Worm (Caenorhabditis elegans) whole organism, L3 larva: Measurements from ENCODE around the gene srh-173.
A peak's percentile ranks its signal among the peaks of the same experiment; 100 is the strongest.

Source experiments
- R02D3.7 ChIP-seq: fragments of 150-350 bp; optimal IDR thresholded peaks from 2 replicates; lab custom pipeline; 2014; ENCODE audit warnings: missing biosample characterization, missing genetic modification characterization
- ZK546.5 ChIP-seq: sonication (generic microtip); optimal IDR thresholded peaks from 2 replicates; lab custom pipeline; 2017; ENCODE audit warnings: missing biosample characterization, missing genetic modification characterization
- ama-1 ChIP-seq: fragments of 150-350 bp; optimal IDR thresholded peaks from 2 replicates; lab custom pipeline; 2018
- ceh-16 ChIP-seq: sonication (generic microtip); optimal IDR thresholded peaks from 2 replicates; lab custom pipeline; 2017; ENCODE audit warnings: missing biosample characterization, missing genetic modification characterization
- ceh-28 ChIP-seq: fragments of 150-350 bp; optimal IDR thresholded peaks from 2 replicates; lab custom pipeline; 2014; ENCODE audit warnings: missing biosample characterization, missing genetic modification reagents, missing genetic modification characterization
- ceh-82 ChIP-seq: fragments of 150-350 bp; optimal IDR thresholded peaks from 2 replicates; lab custom pipeline; 2014; ENCODE audit warnings: missing biosample characterization, missing genetic modification characterization
- daf-12 ChIP-seq: fragments of 150-350 bp; optimal IDR thresholded peaks from 2 replicates; lab custom pipeline; 2014; ENCODE audit warnings: missing biosample characterization, missing genetic modification reagents, missing genetic modification characterization
- egl-5 ChIP-seq: fragments of 150-350 bp; optimal IDR thresholded peaks from 2 replicates; lab custom pipeline; 2017; ENCODE audit warnings: missing biosample characterization, missing genetic modification reagents, missing genetic modification characterization, inconsistent platforms
- elt-1 ChIP-seq: fragments of 150-350 bp; optimal IDR thresholded peaks from 2 replicates; lab custom pipeline; 2014; ENCODE audit warnings: missing biosample characterization, missing genetic modification characterization
- elt-2 ChIP-seq: sonication (generic microtip); optimal IDR thresholded peaks from 2 replicates; lab custom pipeline; 2016; ENCODE audit warnings: missing genetic modification reagents, mild to moderate bottlenecking, missing genetic modification characterization, missing compliant biosample characterization
- elt-3 ChIP-seq, 3 experiments: fragments of 150-350 bp in 1 of 3; sonication (generic microtip) in 2 of 3; optimal IDR thresholded peaks; 2 replicates in 2 of 3; 4 replicates in 1 of 3; lab custom pipeline; 2014 to 2017; ENCODE audit warnings: missing biosample characterization in 3 of 3, missing genetic modification characterization in 3 of 3
- fkh-10 ChIP-seq: sonication (generic microtip); optimal IDR thresholded peaks from 2 replicates; lab custom pipeline; 2017; ENCODE audit warnings: missing biosample characterization, missing genetic modification reagents, missing genetic modification characterization
- fkh-2 ChIP-seq: fragments of 150-350 bp; optimal IDR thresholded peaks from 2 replicates; lab custom pipeline; 2014; ENCODE audit warnings: missing biosample characterization, missing genetic modification reagents, missing genetic modification characterization
- fos-1 ChIP-seq: fragments of 150-350 bp; optimal IDR thresholded peaks from 2 replicates; lab custom pipeline; 2014; ENCODE audit warnings: missing biosample characterization, missing genetic modification characterization
- hmg-11 ChIP-seq: sonication (generic microtip); optimal IDR thresholded peaks from 2 replicates; lab custom pipeline; 2016; ENCODE audit warnings: missing genetic modification characterization, missing compliant biosample characterization
- jun-1 ChIP-seq: fragments of 150-350 bp; optimal IDR thresholded peaks from 2 replicates; lab custom pipeline; 2014; ENCODE audit warnings: missing biosample characterization, missing genetic modification reagents, missing genetic modification characterization
- lin-39 ChIP-seq: fragments of 150-350 bp; optimal IDR thresholded peaks from 2 replicates; lab custom pipeline; 2018; ENCODE audit warnings: missing biosample characterization, missing genetic modification reagents, missing genetic modification characterization
- mdl-1 ChIP-seq: fragments of 150-350 bp; optimal IDR thresholded peaks from 2 replicates; lab custom pipeline; 2014; ENCODE audit warnings: missing biosample characterization, missing genetic modification characterization
- nfya-1 ChIP-seq: sonication (generic microtip); optimal IDR thresholded peaks from 2 replicates; lab custom pipeline; 2017; ENCODE audit warnings: missing genetic modification characterization, mild to moderate bottlenecking, missing compliant biosample characterization, antibody characterized with exemption, moderate library complexity; ENCODE audit not compliant: insufficient read depth
- nhr-11 ChIP-seq: fragments of 150-350 bp; optimal IDR thresholded peaks from 2 replicates; lab custom pipeline; 2014; ENCODE audit warnings: missing biosample characterization, missing genetic modification characterization
- nhr-12 ChIP-seq: fragments of 150-350 bp; optimal IDR thresholded peaks from 2 replicates; lab custom pipeline; 2014; ENCODE audit warnings: missing biosample characterization, missing genetic modification characterization
- nhr-23 ChIP-seq: fragments of 150-350 bp; optimal IDR thresholded peaks from 2 replicates; lab custom pipeline; 2014; ENCODE audit warnings: missing biosample characterization, missing genetic modification reagents, missing genetic modification characterization
- nhr-25 ChIP-seq: sonication (generic microtip); optimal IDR thresholded peaks from 2 replicates; lab custom pipeline; 2017; ENCODE audit warnings: missing biosample characterization, missing genetic modification characterization
- nhr-28 ChIP-seq: fragments of 150-350 bp; optimal IDR thresholded peaks from 2 replicates; lab custom pipeline; 2014; ENCODE audit warnings: missing biosample characterization, missing genetic modification characterization
- nhr-67 ChIP-seq: fragments of 150-350 bp; optimal IDR thresholded peaks from 2 replicates; lab custom pipeline; 2014; ENCODE audit warnings: missing biosample characterization, missing genetic modification characterization
- nhr-76 ChIP-seq: fragments of 150-350 bp; sonication (generic microtip); optimal IDR thresholded peaks from 5 replicates; lab custom pipeline; 2014; ENCODE audit warnings: missing biosample characterization, missing genetic modification characterization
- pha-4 ChIP-seq: fragments of 150-350 bp; optimal IDR thresholded peaks from 2 replicates; lab custom pipeline; 2014; ENCODE audit warnings: missing biosample characterization, missing genetic modification reagents, missing genetic modification characterization
- pqm-1 ChIP-seq: fragments of 150-350 bp; optimal IDR thresholded peaks from 2 replicates; lab custom pipeline; 2017; ENCODE audit warnings: missing biosample characterization, missing genetic modification characterization, inconsistent platforms
- skn-1 ChIP-seq: fragments of 150-350 bp; optimal IDR thresholded peaks from 2 replicates; lab custom pipeline; 2014; ENCODE audit warnings: missing biosample characterization, missing genetic modification characterization
- tbx-2 ChIP-seq: sonication (generic microtip); optimal IDR thresholded peaks from 2 replicates; lab custom pipeline; 2016; ENCODE audit warnings: mild to moderate bottlenecking, missing genetic modification characterization, missing compliant biosample characterization
- unc-39 ChIP-seq: sonication (generic microtip); optimal IDR thresholded peaks from 4 replicates; lab custom pipeline; 2017; ENCODE audit warnings: missing biosample characterization, missing genetic modification characterization
- unc-62 ChIP-seq: fragments of 150-350 bp; sonication (generic microtip); optimal IDR thresholded peaks from 4 replicates; lab custom pipeline; 2014; ENCODE audit warnings: missing biosample characterization, missing genetic modification reagents, missing genetic modification characterization
- zag-1 ChIP-seq: fragments of 150-350 bp; optimal IDR thresholded peaks from 2 replicates; lab custom pipeline; 2014; ENCODE audit warnings: missing biosample characterization, missing genetic modification characterization
- ztf-11 ChIP-seq: fragments of 150-350 bp; optimal IDR thresholded peaks from 2 replicates; lab custom pipeline; 2014; ENCODE audit warnings: missing biosample characterization, missing genetic modification characterization
- ztf-4 ChIP-seq: fragments of 150-350 bp; optimal IDR thresholded peaks from 2 replicates; lab custom pipeline; 2014; ENCODE audit warnings: missing biosample characterization, missing genetic modification characterization

Gene srh-173

ce11 chrV:19986213-19986612, 13.1 kb downstream of the srh-173 start, which contains the start of gene clec-260:
clec-260 (minus strand) TSS chrV:19986313.
- no peak for TF ChIP-seq nhr-28 (tag; lab: Kevin White, UChicago)
- TF ChIP-seq nhr-23 (tag; lab: Kevin White, UChicago) = no peak
- TF ChIP-seq mdl-1 (tag; lab: Kevin White, UChicago) = no peak
- TF ChIP-seq ztf-11 (tag; lab: Kevin White, UChicago) = no peak
- TF ChIP-seq nfya-1 = no peak
- no peak for TF ChIP-seq pqm-1
- no peak for TF ChIP-seq R02D3.7
- TF ChIP-seq zag-1 (tag; lab: Kevin White, UChicago) = no peak
- TF ChIP-seq, all 47 proteins: peak for 0

- TF ChIP-seq fkh-10 (GFP tag; lab: Kevin White, UChicago) (no peak), ztf-4 (tag; lab: Kevin White, UChicago) (no peak), ceh-82 (tag; lab: Kevin White, UChicago) (no peak), unc-62 (GFP tag; lab: Kevin White, UChicago) (no peak), unc-39 (no peak), R02D3.7 (no peak), nhr-12 (tag; lab: Kevin White, UChicago) (no peak), ceh-16 (tag; lab: Kevin White, UChicago) (no peak), fkh-2 (tag; lab: Kevin White, UChicago) (no peak)
Measured at ce11 chrV:19986788-19987187, 13.7 kb downstream of the srh-173 start.

ce11 chrV:19987684-19988083, 14.6 kb downstream of the srh-173 start, which contains the start of gene sri-67:
sri-67 (plus strand) TSS chrV:19987984.
- TF ChIP-seq elt-2 (no peak), nhr-11 (tag; lab: Kevin White, UChicago) (no peak), ceh-16 (tag; lab: Kevin White, UChicago) (no peak), daf-12 (tag; lab: Kevin White, UChicago) (no peak), nhr-67 (tag; lab: Kevin White, UChicago) (no peak), ama-1 (no peak), ztf-11 (tag; lab: Kevin White, UChicago) (no peak), fkh-10 (GFP tag; lab: Kevin White, UChicago) (no peak), elt-3 (tag; optimal IDR thresholded peaks at IDR 0.05; lab: Kevin White, UChicago) (no peak), ZK546.5 (no peak), fkh-2 (tag; lab: Kevin White, UChicago) (no peak)

- TF ChIP-seq pha-4 (tag; lab: Kevin White, UChicago) (no peak), lin-39 (tag; lab: Kevin White, UChicago) (no peak), jun-1 (tag; lab: Kevin White, UChicago) (no peak), pqm-1 (no peak), nhr-76 (tag; lab: Kevin White, UChicago) (no peak), elt-2 (no peak), tbx-2 (tag; lab: Kevin White, UChicago) (no peak), hmg-11 (tag; lab: Kevin White, UChicago) (no peak), ceh-16 (tag; lab: Kevin White, UChicago) (no peak), mdl-1 (tag; lab: Kevin White, UChicago) (no peak), ceh-28 (no peak)
Measured at ce11 chrV:19994093-19994492, 21.0 kb downstream of the srh-173 start, which contains the start of gene Y60A3A.25. Y60A3A.25 (minus strand) TSS chrV:19994193.

- TF ChIP-seq pqm-1 (peak; percentile 12), tbx-2 (tag; lab: Kevin White, UChicago) (no peak), elt-2 (peak; percentile 64), elt-1 (tag; lab: Kevin White, UChicago) (no peak), nhr-11 (tag; lab: Kevin White, UChicago) (no peak)
Measured at ce11 chrV:19994665-19995064, 21.6 kb downstream of the srh-173 start.

- TF ChIP-seq nhr-67 (tag; lab: Kevin White, UChicago) (no peak), egl-5 (tag; lab: Kevin White, UChicago) (no peak), lin-39 (tag; lab: Kevin White, UChicago) (no peak), nhr-28 (tag; lab: Kevin White, UChicago) (no peak), fos-1 (tag; lab: Kevin White, UChicago) (no peak), nhr-25 (tag; lab: Kevin White, UChicago) (no peak), ceh-16 (tag; lab: Kevin White, UChicago) (no peak), skn-1 (tag; lab: Kevin White, UChicago) (no peak)
- TF ChIP-seq, all 47 proteins: peak for 0
Measured at ce11 chrV:19997481-19997880, 24.4 kb downstream of the srh-173 start.
